Worm (Caenorhabditis elegans) whole organism, young adult: ENCODE results near the gene hpo-8.
A peak's percentile ranks its signal among the peaks of the same experiment; 100 is the strongest.

ENCODE experiments used
- B0019.2 ChIP-seq: fragments of 200-800 bp; sonication (Bioruptor generic); conservative IDR thresholded peaks from 2 replicates; pipeline ENCODE4 v1.3.6; 2022; ENCODE audit warnings: missing genetic modification reagents, missing genetic modification characterization, missing compliant biosample characterization
- B0035.1 ChIP-seq: sonication (generic microtip); optimal IDR thresholded peaks from 2 replicates; lab custom pipeline; 2016; ENCODE audit warnings: missing genetic modification characterization, mild to moderate bottlenecking, missing compliant biosample characterization, missing genotype, missing genetic modification reagents
- B0261.1 ChIP-seq: sonication (generic microtip); optimal IDR thresholded peaks from 2 replicates; lab custom pipeline; 2016; ENCODE audit warnings: mild to moderate bottlenecking, missing genetic modification characterization, moderate library complexity, missing compliant biosample characterization
- B0336.3 ChIP-seq: fragments of 200-800 bp; sonication (Bioruptor generic); IDR thresholded peaks from 2 replicates; pipeline ENCODE4 v1.3.6; 2022; ENCODE audit warnings: missing genetic modification characterization, missing compliant biosample characterization
- D2030.7 ChIP-seq: fragments of 200-800 bp; sonication (Bioruptor generic); IDR thresholded peaks from 2 replicates; pipeline ENCODE4 v1.3.6; 2022; ENCODE audit warnings: missing genetic modification reagents, missing genetic modification characterization, missing compliant biosample characterization
- F23B12.7 ChIP-seq: sonication (generic microtip); optimal IDR thresholded peaks from 2 replicates; lab custom pipeline; 2017; ENCODE audit warnings: missing genetic modification characterization, mild to moderate bottlenecking, missing compliant biosample characterization, antibody characterized with exemption, moderate library complexity; ENCODE audit not compliant: insufficient read depth
- F49E8.2 ChIP-seq: sonication (generic microtip); optimal IDR thresholded peaks from 3 replicates; lab custom pipeline; 2017; ENCODE audit warnings: missing genetic modification characterization, mild to moderate bottlenecking, missing compliant biosample characterization, antibody characterized with exemption, moderate library complexity; ENCODE audit not compliant: insufficient read depth
- F52B5.7 ChIP-seq: sonication (generic microtip); optimal IDR thresholded peaks from 2 replicates; lab custom pipeline; 2016; ENCODE audit warnings: mild to moderate bottlenecking, missing genetic modification characterization, missing compliant biosample characterization
- F57C9.4 ChIP-seq: sonication (generic microtip); optimal IDR thresholded peaks from 2 replicates; lab custom pipeline; 2017; ENCODE audit warnings: mild to moderate bottlenecking, missing genetic modification characterization, missing compliant biosample characterization
- Y56A3A.18 ChIP-seq: fragments of 200-800 bp; sonication (Bioruptor generic); IDR thresholded peaks from 2 replicates; pipeline ENCODE4 v1.3.6; 2022; ENCODE audit warnings: missing genetic modification reagents, missing genetic modification characterization, missing compliant biosample characterization
- Y95B8A.8 ChIP-seq: fragments of 200-800 bp; sonication (Bioruptor generic); IDR thresholded peaks from 2 replicates; pipeline ENCODE4 v1.3.6; 2022; ENCODE audit warnings: missing genetic modification reagents, missing genetic modification characterization, missing compliant biosample characterization
- ama-1 ChIP-seq, 3 experiments: fragments of 150-350 bp in 1 of 3; sonication (generic microtip) in 2 of 3; optimal IDR thresholded peaks; 2 replicates each; lab custom pipeline; 2014 to 2018; ENCODE audit warnings: missing biosample characterization in 2 of 3, missing genetic modification characterization in 2 of 3, missing genetic modification reagents in 2 of 3
- aptf-2 ChIP-seq: fragments of 200-800 bp; sonication (Bioruptor generic); conservative IDR thresholded peaks from 2 replicates; pipeline ENCODE4 v1.3.6; 2022; ENCODE audit warnings: missing genetic modification reagents, missing genetic modification characterization, missing compliant biosample characterization
- attf-3 ChIP-seq: fragments of 200-800 bp; sonication (Bioruptor generic); conservative IDR thresholded peaks from 2 replicates; pipeline ENCODE4 v1.3.6; 2022; ENCODE audit warnings: missing genetic modification reagents, missing genetic modification characterization, missing compliant biosample characterization
- attf-5 ChIP-seq: fragments of 200-800 bp; sonication (Bioruptor generic); optimal IDR thresholded peaks from 2 replicates; lab custom pipeline; 2018; ENCODE audit warnings: mild to moderate bottlenecking, missing genetic modification characterization, missing compliant biosample characterization
- attf-6 ChIP-seq: fragments of 200-800 bp; sonication (Bioruptor generic); IDR thresholded peaks from 2 replicates; pipeline ENCODE4 v1.3.6; 2022; ENCODE audit warnings: missing genetic modification reagents, missing genetic modification characterization, missing compliant biosample characterization
- bed-2 ChIP-seq: fragments of 200-800 bp; sonication (Bioruptor generic); IDR thresholded peaks from 2 replicates; pipeline ENCODE4 v1.3.6; 2022; ENCODE audit warnings: missing genetic modification reagents, missing genetic modification characterization, missing compliant biosample characterization
- cebp-2 ChIP-seq: fragments of 200-800 bp; sonication (Bioruptor generic); IDR thresholded peaks from 2 replicates; pipeline ENCODE4 v1.3.6; 2022; ENCODE audit warnings: missing genetic modification characterization, missing compliant biosample characterization
- chd-7 ChIP-seq: sonication (generic microtip); optimal IDR thresholded peaks from 2 replicates; lab custom pipeline; 2016; ENCODE audit warnings: mild to moderate bottlenecking, missing genetic modification characterization, moderate library complexity, missing compliant biosample characterization
- dox-1 ChIP-seq: fragments of 200-800 bp; sonication (Bioruptor generic); IDR thresholded peaks from 2 replicates; pipeline ENCODE4 v1.3.6; 2022; ENCODE audit warnings: missing genetic modification reagents, missing genetic modification characterization, missing compliant biosample characterization
- efl-1 ChIP-seq: fragments of 150-350 bp; optimal IDR thresholded peaks from 2 replicates; lab custom pipeline; 2014; ENCODE audit warnings: missing biosample characterization, missing genetic modification reagents, missing genetic modification characterization
- ekl-4 ChIP-seq: fragments of 200-800 bp; sonication (Bioruptor generic); IDR thresholded peaks from 2 replicates; pipeline ENCODE4 v1.3.6; 2022; ENCODE audit warnings: missing genetic modification reagents, missing genetic modification characterization, missing compliant biosample characterization
- gei-17 ChIP-seq: fragments of 200-800 bp; sonication (Bioruptor generic); optimal IDR thresholded peaks from 2 replicates; lab custom pipeline; 2018; ENCODE audit warnings: mild to moderate bottlenecking, missing genetic modification characterization, missing compliant biosample characterization
- him-1 ChIP-seq: sonication (generic microtip); optimal IDR thresholded peaks from 2 replicates; lab custom pipeline; 2016; ENCODE audit warnings: missing genotype, missing genetic modification reagents, missing genetic modification characterization, missing compliant biosample characterization
- hlh-12 ChIP-seq: sonication (generic microtip); optimal IDR thresholded peaks from 2 replicates; lab custom pipeline; 2016; ENCODE audit warnings: missing genetic modification characterization, missing compliant biosample characterization
- hlh-26 ChIP-seq: fragments of 200-800 bp; sonication (Bioruptor generic); conservative IDR thresholded peaks from 2 replicates; pipeline ENCODE4 v1.3.6; 2022; ENCODE audit warnings: missing genetic modification reagents, missing genetic modification characterization, missing compliant biosample characterization
- hmg-20 ChIP-seq: fragments of 200-800 bp; sonication (Bioruptor generic); IDR thresholded peaks from 2 replicates; pipeline ENCODE4 v1.3.6; 2022; ENCODE audit warnings: missing genetic modification reagents, missing genetic modification characterization, missing compliant biosample characterization
- hrde-1 ChIP-seq: sonication (generic microtip); optimal IDR thresholded peaks from 2 replicates; lab custom pipeline; 2016; ENCODE audit warnings: missing genetic modification characterization, mild to moderate bottlenecking, missing compliant biosample characterization, moderate library complexity, missing genotype, missing genetic modification reagents, borderline replicate concordance
- hsf-1 ChIP-seq: fragments of 200-800 bp; sonication (Bioruptor generic); IDR thresholded peaks from 2 replicates; pipeline ENCODE4 v1.3.6; 2022; ENCODE audit warnings: missing genetic modification reagents, missing genetic modification characterization, missing compliant biosample characterization
- lin-35 ChIP-seq, 3 experiments: fragments of 150-350 bp in 2 of 3; sonication (generic microtip) in 1 of 3; optimal IDR thresholded peaks; 2 replicates each; lab custom pipeline; 2014 to 2018; ENCODE audit warnings: missing biosample characterization in 3 of 3, missing genetic modification characterization in 3 of 3, missing genetic modification reagents in 3 of 3
- lin-40 ChIP-seq: sonication (generic microtip); optimal IDR thresholded peaks from 2 replicates; lab custom pipeline; 2016; ENCODE audit warnings: missing genetic modification characterization, mild to moderate bottlenecking, missing compliant biosample characterization, missing genotype, missing genetic modification reagents
- lir-1 ChIP-seq: fragments of 200-800 bp; sonication (Bioruptor generic); conservative IDR thresholded peaks from 2 replicates; pipeline ENCODE4 v1.3.6; 2022; ENCODE audit warnings: missing genetic modification reagents, missing genetic modification characterization, missing compliant biosample characterization
- madf-10 ChIP-seq: sonication (generic microtip); optimal IDR thresholded peaks from 2 replicates; lab custom pipeline; 2016; ENCODE audit warnings: mild to moderate bottlenecking, missing genetic modification characterization, missing compliant biosample characterization
- madf-3 ChIP-seq: fragments of 200-800 bp; sonication (Bioruptor generic); IDR thresholded peaks from 2 replicates; pipeline ENCODE4 v1.3.6; 2022; ENCODE audit warnings: missing genetic modification reagents, missing genetic modification characterization, missing compliant biosample characterization
- mes-4 ChIP-seq: sonication (generic microtip); optimal IDR thresholded peaks from 2 replicates; lab custom pipeline; 2016; ENCODE audit warnings: missing genotype, missing genetic modification characterization, missing compliant biosample characterization
- nfyb-1 ChIP-seq: fragments of 200-800 bp; sonication (Bioruptor generic); IDR thresholded peaks from 2 replicates; pipeline ENCODE4 v1.3.6; 2022; ENCODE audit warnings: missing genetic modification reagents, missing genetic modification characterization, missing compliant biosample characterization
- nhr-120 ChIP-seq: fragments of 200-800 bp; sonication (Bioruptor generic); IDR thresholded peaks from 2 replicates; pipeline ENCODE4 v1.3.6; 2022; ENCODE audit warnings: missing genetic modification characterization, missing compliant biosample characterization
- pbrm-1 ChIP-seq: fragments of 200-800 bp; sonication (Bioruptor generic); IDR thresholded peaks from 2 replicates; pipeline ENCODE4 v1.3.6; 2022; ENCODE audit warnings: missing genetic modification reagents, missing genetic modification characterization, missing compliant biosample characterization
- rcor-1 ChIP-seq: fragments of 200-800 bp; sonication (Bioruptor generic); IDR thresholded peaks from 2 replicates; pipeline ENCODE4 v1.3.6; 2022; ENCODE audit warnings: missing genetic modification reagents, missing genetic modification characterization, missing compliant biosample characterization
- rec-8 ChIP-seq, 2 experiments: sonication (generic microtip); optimal IDR thresholded peaks; 2 replicates each; lab custom pipeline; 2016; ENCODE audit warnings: mild to moderate bottlenecking in 2 of 2, missing genetic modification characterization in 2 of 2, missing genetic modification reagents in 2 of 2, missing genotype in 2 of 2, missing biosample characterization in 1 of 2, missing compliant biosample characterization in 1 of 2, moderate library complexity in 1 of 2
- rpc-1 ChIP-seq, 2 experiments: fragments of 150-350 bp in 1 of 2; sonication (generic microtip) in 1 of 2; optimal IDR thresholded peaks; 2 replicates each; lab custom pipeline; 2014 to 2018; ENCODE audit warnings: missing biosample characterization in 1 of 2, missing genetic modification characterization in 1 of 2, missing genetic modification reagents in 1 of 2, missing genotype in 1 of 2
- snpc-1.3 ChIP-seq: sonication (generic microtip); optimal IDR thresholded peaks from 2 replicates; lab custom pipeline; 2017; ENCODE audit warnings: missing genetic modification characterization, mild to moderate bottlenecking, missing compliant biosample characterization, antibody characterized with exemption, moderate library complexity, missing genotype, missing genetic modification reagents; ENCODE audit not compliant: insufficient read depth
- snpc-4 ChIP-seq, 5 experiments: fragments of 150-350 bp in 1 of 5; sonication (generic microtip) in 4 of 5; optimal IDR thresholded peaks; 2 replicates each; lab custom pipeline; 2014 to 2018; ENCODE audit warnings: missing genetic modification characterization in 5 of 5, missing biosample characterization in 3 of 5, antibody characterized with exemption in 2 of 5, mild to moderate bottlenecking in 2 of 5, missing compliant biosample characterization in 2 of 5, missing genotype in 2 of 5, moderate library complexity in 2 of 5, missing genetic modification reagents in 1 of 5
- ztf-18 ChIP-seq: sonication (generic microtip); optimal IDR thresholded peaks from 2 replicates; lab custom pipeline; 2016; ENCODE audit warnings: missing genotype, mild to moderate bottlenecking, missing genetic modification characterization, missing compliant biosample characterization
- ztf-3 ChIP-seq: fragments of 200-800 bp; sonication (Bioruptor generic); optimal IDR thresholded peaks from 2 replicates; lab custom pipeline; 2018; ENCODE audit warnings: mild to moderate bottlenecking, missing genetic modification characterization, missing compliant biosample characterization
- ztf-6 ChIP-seq: fragments of 200-800 bp; sonication (Bioruptor generic); IDR thresholded peaks from 2 replicates; pipeline ENCODE4 v1.3.6; 2022; ENCODE audit warnings: missing genetic modification reagents, missing genetic modification characterization, missing compliant biosample characterization

Gene hpo-8

DNA sequence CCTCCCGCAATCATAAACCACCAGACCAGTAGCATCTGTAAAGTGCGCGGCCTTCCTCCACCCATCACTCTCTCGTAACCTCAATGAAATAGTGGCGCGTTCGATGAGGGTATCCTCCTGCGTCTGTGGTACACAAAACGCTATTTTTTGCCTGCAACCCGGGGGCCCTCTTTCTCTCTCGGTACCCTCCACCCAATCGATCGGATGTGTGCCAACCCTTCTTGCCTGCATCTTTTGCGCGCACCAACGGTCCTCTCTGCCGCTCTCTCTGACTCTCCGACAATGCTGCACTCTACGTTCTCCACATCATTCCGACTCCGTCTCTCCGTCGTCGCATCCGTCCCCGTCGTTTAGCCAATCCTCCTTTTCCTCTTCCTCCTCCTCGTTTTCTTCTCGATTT, 40.4 kb downstream of the hpo-8 start:
- TF ChIP-seq madf-3: peak; percentile 54; the same call in 1 of the 2 replicates
- TF ChIP-seq attf-3 (GFP tag; lab: Robert Waterston, UW): no peak
- TF ChIP-seq ztf-18: peak; percentile 3
- no peak for TF ChIP-seq D2030.7 (GFP tag; lab: Robert Waterston, UW)
- peak; percentile 57 for TF ChIP-seq chd-7 (tag; lab: Kevin White, UChicago)
- peak; percentile 60; the same call in 1 of the 2 replicates for TF ChIP-seq pbrm-1 (GFP tag; lab: Robert Waterston, UW)
- TF ChIP-seq snpc-4 (GFP tag; optimal IDR thresholded peaks at IDR 0.05; lab: Kevin White, UChicago): peak; percentile 2
- TF ChIP-seq snpc-4 (tag; optimal IDR thresholded peaks at IDR 0.05; lab: Kevin White, UChicago): peak in 2 of 4 experiments; percentile 48
- no peak for TF ChIP-seq F23B12.7 (tag; lab: Kevin White, UChicago)
- no peak for TF ChIP-seq him-1 (tag; lab: Kevin White, UChicago)
- TF ChIP-seq cebp-2 (GFP tag; lab: Robert Waterston, UW): no peak
- TF ChIP-seq ztf-6 (GFP tag; lab: Robert Waterston, UW): peak; percentile 35; the same call in 1 of the 2 replicates
- peak; percentile 66 for TF ChIP-seq lin-40 (tag; lab: Kevin White, UChicago)
- TF ChIP-seq F52B5.7 (tag; lab: Kevin White, UChicago): no peak
- TF ChIP-seq lir-1 (GFP tag; lab: Robert Waterston, UW): no peak
- no peak for TF ChIP-seq hlh-26
- no peak for TF ChIP-seq B0261.1 (tag; lab: Kevin White, UChicago)
- no peak for TF ChIP-seq F49E8.2
- no peak for TF ChIP-seq rpc-1 (optimal IDR thresholded peaks at IDR 0.05; lab: Kevin White, UChicago)
- TF ChIP-seq rpc-1 (tag; optimal IDR thresholded peaks at IDR 0.05; lab: Kevin White, UChicago): no peak
- TF ChIP-seq lin-35 (GFP tag; optimal IDR thresholded peaks at IDR 0.05; lab: Kevin White, UChicago): peak in 1 of 3 experiments; percentile 52
- TF ChIP-seq madf-10: peak; percentile 44
- peak; percentile 16 for TF ChIP-seq gei-17 (GFP tag; lab: Kevin White, UChicago)
- no peak for TF ChIP-seq ekl-4
- no peak for TF ChIP-seq aptf-2 (GFP tag; lab: Robert Waterston, UW)
- TF ChIP-seq attf-5 (GFP tag; lab: Kevin White, UChicago): peak; percentile 53
- no peak for TF ChIP-seq B0019.2 (GFP tag; lab: Robert Waterston, UW)
- no peak for TF ChIP-seq attf-6
- no peak for TF ChIP-seq hmg-20
- peak in 1 of 2 experiments; percentile 8 for TF ChIP-seq rec-8 (tag; optimal IDR thresholded peaks at IDR 0.05; lab: Kevin White, UChicago)
- TF ChIP-seq nfyb-1 (GFP tag; lab: Robert Waterston, UW): peak; percentile 66
- TF ChIP-seq efl-1: no peak
- TF ChIP-seq B0336.3 (GFP tag; lab: Robert Waterston, UW): no peak
- no peak for TF ChIP-seq ztf-3 (GFP tag; lab: Kevin White, UChicago)
- TF ChIP-seq hlh-12: no peak
- no peak for TF ChIP-seq ama-1 (optimal IDR thresholded peaks at IDR 0.05; lab: Kevin White, UChicago)
- no peak for TF ChIP-seq ama-1 (GFP tag; optimal IDR thresholded peaks at IDR 0.05; lab: Kevin White, UChicago)
- no peak for TF ChIP-seq nhr-120
- TF ChIP-seq bed-2 (GFP tag; lab: Robert Waterston, UW): peak; percentile 40; the same call in 1 of the 2 replicates
- TF ChIP-seq F57C9.4 (tag; lab: Kevin White, UChicago): no peak
- TF ChIP-seq B0035.1 (tag; lab: Kevin White, UChicago): no peak
- no peak for TF ChIP-seq hrde-1 (tag; lab: Kevin White, UChicago)
- TF ChIP-seq Y95B8A.8 (GFP tag; lab: Robert Waterston, UW): no peak
- TF ChIP-seq dox-1 (GFP tag; lab: Robert Waterston, UW): peak; percentile 74
- TF ChIP-seq Y56A3A.18 (GFP tag; lab: Robert Waterston, UW): no peak
- TF ChIP-seq rcor-1 (GFP tag; lab: Robert Waterston, UW): peak; percentile 67
- no peak for TF ChIP-seq snpc-1.3 (tag; lab: Kevin White, UChicago)
- no peak for TF ChIP-seq hsf-1
- TF ChIP-seq mes-4: no peak
